Worm (Caenorhabditis elegans) whole organism, late embryonic: ENCODE results near the gene C54D10.4.

Experiments
- C08G9.2 ChIP-seq: sonication (generic microtip); optimal IDR thresholded peaks from 2 replicates; lab custom pipeline; 2016; ENCODE audit warnings: mild to moderate bottlenecking, missing genetic modification characterization, moderate library complexity, missing compliant biosample characterization
- C38D4.7 ChIP-seq: fragments of 200-800 bp; sonication (Bioruptor generic); optimal IDR thresholded peaks from 2 replicates; lab custom pipeline; 2018; ENCODE audit warnings: mild to moderate bottlenecking, missing genetic modification characterization, moderate library complexity, missing compliant biosample characterization
- ceh-9 ChIP-seq: sonication (generic microtip); optimal IDR thresholded peaks from 2 replicates; lab custom pipeline; 2016; ENCODE audit warnings: mild to moderate bottlenecking, missing genetic modification characterization, inconsistent platforms, missing compliant biosample characterization
- elt-2 ChIP-seq: sonication (generic microtip); optimal IDR thresholded peaks from 2 replicates; lab custom pipeline; 2016; ENCODE audit warnings: missing genetic modification reagents, missing genetic modification characterization, missing compliant biosample characterization
- fkh-10 ChIP-seq: fragments of 150-350 bp; optimal IDR thresholded peaks from 2 replicates; lab custom pipeline; 2014; ENCODE audit warnings: missing biosample characterization, missing genetic modification reagents, missing genetic modification characterization
- hlh-6 ChIP-seq: sonication (generic microtip); optimal IDR thresholded peaks from 2 replicates; lab custom pipeline; 2016; ENCODE audit warnings: missing genotype, missing genetic modification characterization, missing compliant biosample characterization
- lin-11 ChIP-seq: fragments of 200-800 bp; sonication (Bioruptor generic); optimal IDR thresholded peaks from 2 replicates; lab custom pipeline; 2018; ENCODE audit warnings: mild to moderate bottlenecking, missing genetic modification characterization, missing compliant biosample characterization
- madf-2 ChIP-seq: sonication (generic microtip); optimal IDR thresholded peaks from 2 replicates; lab custom pipeline; 2017; ENCODE audit warnings: missing genetic modification characterization, missing compliant biosample characterization
- nhr-11 ChIP-seq: fragments of 150-350 bp; optimal IDR thresholded peaks from 2 replicates; lab custom pipeline; 2014; ENCODE audit warnings: missing biosample characterization, missing genetic modification characterization
- pag-3 ChIP-seq: sonication (generic microtip); optimal IDR thresholded peaks from 2 replicates; lab custom pipeline; 2016; ENCODE audit warnings: missing compliant biosample characterization, missing genetic modification characterization, borderline replicate concordance
- pha-2 ChIP-seq: sonication (generic microtip); optimal IDR thresholded peaks from 2 replicates; lab custom pipeline; 2017; ENCODE audit warnings: mild to moderate bottlenecking, missing genetic modification characterization, missing compliant biosample characterization
- unc-55 ChIP-seq: sonication (generic microtip); optimal IDR thresholded peaks from 2 replicates; lab custom pipeline; 2017; ENCODE audit warnings: missing biosample characterization, missing genetic modification reagents, missing genetic modification characterization
- unc-86 ChIP-seq: sonication (generic microtip); optimal IDR thresholded peaks from 2 replicates; lab custom pipeline; 2016; ENCODE audit warnings: missing genetic modification characterization, missing compliant biosample characterization
- zip-5 ChIP-seq: sonication (generic microtip); optimal IDR thresholded peaks from 2 replicates; lab custom pipeline; 2016; ENCODE audit warnings: missing genetic modification characterization, missing compliant biosample characterization

DNA sequence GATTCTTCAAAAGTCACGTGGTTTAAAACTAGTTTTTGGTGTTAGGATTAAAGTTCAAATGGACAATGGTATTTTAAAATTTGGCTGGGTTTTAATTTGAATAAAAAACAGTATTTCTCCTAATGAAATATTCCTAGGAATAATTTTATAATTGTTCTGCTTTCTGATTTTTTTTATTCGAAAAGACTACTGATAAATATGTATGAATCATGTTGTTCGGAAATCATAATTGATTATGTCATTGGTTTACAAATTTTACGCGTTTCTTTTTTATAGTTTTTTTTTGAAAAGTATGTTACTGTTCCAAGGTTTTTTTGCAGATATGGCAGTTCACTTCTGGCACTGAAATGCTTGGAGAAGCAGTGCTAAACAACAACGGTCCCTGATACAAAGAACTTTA, 47.6 kb upstream of the C54D10.4 start, which contains the start of gene F28C1.3:
- TF ChIP-seq hlh-6 (tag; lab: Kevin White, UChicago), result no peak
- no peak for TF ChIP-seq ceh-9 (tag; lab: Kevin White, UChicago)
- TF ChIP-seq madf-2 (tag; lab: Kevin White, UChicago), result no peak
- TF ChIP-seq lin-11 (tag; lab: Kevin White, UChicago), result no peak
- TF ChIP-seq elt-2, result no peak
- TF ChIP-seq fkh-10 (GFP tag; lab: Kevin White, UChicago), result no peak
- no peak for TF ChIP-seq pag-3
- TF ChIP-seq pha-2 (tag; lab: Kevin White, UChicago), result no peak
- no peak for TF ChIP-seq unc-86
- no peak for TF ChIP-seq unc-55 (GFP tag; lab: Kevin White, UChicago)
- no peak for TF ChIP-seq nhr-11 (tag; lab: Kevin White, UChicago)
- TF ChIP-seq C08G9.2 (tag; lab: Kevin White, UChicago), result no peak
- TF ChIP-seq zip-5, result no peak
- TF ChIP-seq C38D4.7, result no peak
